Fruit fly (Drosophila melanogaster) whole organism, embryonic: ENCODE results near the gene Peritrophin-15a.

Experiments used
- Atf3 ChIP-seq: fragments of 200-800 bp; sonication (Bioruptor generic); optimal IDR thresholded peaks from 3 replicates; lab custom pipeline; 2016; ENCODE audit warnings: missing biosample characterization, missing genetic modification characterization
- CG11456 ChIP-seq: fragments of 200-800 bp; sonication (Bioruptor generic); IDR thresholded peaks from 3 replicates; pipeline ENCODE4 v1.3.6; 2022; ENCODE audit warnings: missing biosample characterization, missing genetic modification characterization
- CG11695 ChIP-seq: fragments of 200-800 bp; sonication (Bioruptor generic); IDR thresholded peaks from 3 replicates; pipeline ENCODE4 v1.3.6; 2022; ENCODE audit warnings: missing biosample characterization, missing genetic modification characterization
- CG13775 ChIP-seq: fragments of 200-800 bp; sonication (Bioruptor generic); optimal IDR thresholded peaks from 3 replicates; lab custom pipeline; 2017; ENCODE audit warnings: missing biosample characterization, mild to moderate bottlenecking, missing genetic modification characterization
- CG14710 ChIP-seq: fragments of 200-800 bp; sonication (Bioruptor generic); optimal IDR thresholded peaks from 3 replicates; lab custom pipeline; 2019; ENCODE audit warnings: missing biosample characterization, mild to moderate bottlenecking, missing genetic modification characterization, moderate library complexity
- CG16813 ChIP-seq: fragments of 200-800 bp; sonication (Bioruptor generic); IDR thresholded peaks from 3 replicates; pipeline ENCODE4 v1.3.6; 2022; ENCODE audit warnings: missing biosample characterization, missing genetic modification characterization; ENCODE audit not compliant: partially characterized antibody
- CG16815 ChIP-seq: fragments of 200-800 bp; sonication (Bioruptor generic); optimal IDR thresholded peaks from 3 replicates; lab custom pipeline; 2017; ENCODE audit warnings: missing biosample characterization, mild to moderate bottlenecking, missing genetic modification characterization
- CG17912 ChIP-seq: fragments of 200-800 bp; sonication (Bioruptor generic); optimal IDR thresholded peaks from 2 replicates; lab custom pipeline; 2018; ENCODE audit warnings: missing biosample characterization, mild to moderate bottlenecking, missing genetic modification characterization
- CG18262 ChIP-seq: fragments of 200-800 bp; optimal IDR thresholded peaks from 3 replicates; lab custom pipeline; 2019; ENCODE audit warnings: missing biosample characterization, mild to moderate bottlenecking, missing genetic modification characterization, moderate library complexity
- CG30403 ChIP-seq: fragments of 200-800 bp; sonication (Bioruptor generic); optimal IDR thresholded peaks from 3 replicates; lab custom pipeline; 2016; ENCODE audit warnings: missing biosample characterization, missing genetic modification characterization
- CG31224 ChIP-seq: fragments of 200-800 bp; sonication (Bioruptor generic); IDR thresholded peaks from 2 replicates; pipeline ENCODE4 v1.3.6; 2022; ENCODE audit warnings: missing biosample characterization, missing genetic modification characterization
- CG31365 ChIP-seq: fragments of 200-800 bp; sonication (Bioruptor generic); optimal IDR thresholded peaks from 2 replicates; lab custom pipeline; 2018; ENCODE audit warnings: missing biosample characterization, mild to moderate bottlenecking, missing genetic modification characterization
- CG34224 ChIP-seq: fragments of 200-800 bp; sonication (Bioruptor generic); IDR thresholded peaks from 3 replicates; pipeline ENCODE4 v1.3.6; 2022; ENCODE audit warnings: missing biosample characterization, missing genetic modification characterization; ENCODE audit not compliant: partially characterized antibody
- CG34376 ChIP-seq: fragments of 200-800 bp; sonication (Bioruptor generic); optimal IDR thresholded peaks from 2 replicates; lab custom pipeline; 2018; ENCODE audit warnings: missing biosample characterization, mild to moderate bottlenecking, missing genetic modification characterization
- CG43689 ChIP-seq: fragments of 200-800 bp; sonication (Bioruptor generic); IDR thresholded peaks from 2 replicates; pipeline ENCODE4 v1.3.6; 2022; ENCODE audit warnings: missing biosample characterization, missing genetic modification characterization
- CG4617 ChIP-seq: fragments of 200-800 bp; sonication (Bioruptor generic); optimal IDR thresholded peaks from 3 replicates; lab custom pipeline; 2016; ENCODE audit warnings: missing biosample characterization, missing genetic modification characterization, borderline replicate concordance
- CG5953 ChIP-seq: fragments of 200-800 bp; sonication (Bioruptor generic); IDR thresholded peaks from 2 replicates; pipeline ENCODE4 v1.3.6; 2022; ENCODE audit warnings: missing biosample characterization, missing genetic modification characterization
- CG8281 ChIP-seq: fragments of 200-800 bp; sonication (Bioruptor generic); optimal IDR thresholded peaks from 2 replicates; lab custom pipeline; 2018; ENCODE audit warnings: missing biosample characterization, mild to moderate bottlenecking, missing genetic modification characterization, moderate library complexity
- CG9817 ChIP-seq: fragments of 200-800 bp; sonication (Bioruptor generic); optimal IDR thresholded peaks from 2 replicates; lab custom pipeline; 2018; ENCODE audit warnings: missing biosample characterization, mild to moderate bottlenecking, missing genetic modification characterization, moderate library complexity
- CG9932 ChIP-seq: fragments of 200-800 bp; sonication (Bioruptor generic); IDR thresholded peaks from 2 replicates; pipeline ENCODE4 v1.3.6; 2022; ENCODE audit warnings: missing biosample characterization, missing genetic modification characterization
- H2.0 ChIP-seq: fragments of 200-800 bp; sonication (Bioruptor generic); IDR thresholded peaks from 2 replicates; pipeline ENCODE4 v1.3.6; 2022; ENCODE audit warnings: missing biosample characterization, missing genetic modification characterization
- HLHmδ ChIP-seq: fragments of 200-800 bp; sonication (Bioruptor generic); optimal IDR thresholded peaks from 2 replicates; lab custom pipeline; 2018; ENCODE audit warnings: missing biosample characterization, mild to moderate bottlenecking, missing genetic modification characterization, moderate library complexity
- HmgD ChIP-seq: fragments of 200-800 bp; sonication (Bioruptor generic); optimal IDR thresholded peaks from 3 replicates; lab custom pipeline; 2016; ENCODE audit warnings: missing biosample characterization, missing genetic modification characterization
- Kr ChIP-seq: fragments of 200-800 bp; sonication (Bioruptor generic); optimal IDR thresholded peaks from 2 replicates; lab custom pipeline; 2017; ENCODE audit warnings: missing biosample characterization, mild to moderate bottlenecking, missing genetic modification characterization
- Myb ChIP-seq: fragments of 200-800 bp; sonication (Bioruptor generic); optimal IDR thresholded peaks from 2 replicates; lab custom pipeline; 2016; ENCODE audit warnings: missing biosample characterization, missing genetic modification characterization
- Ravus ChIP-seq: fragments of 200-800 bp; sonication (Bioruptor generic); IDR thresholded peaks from 2 replicates; pipeline ENCODE4 v1.3.6; 2022; ENCODE audit warnings: missing biosample characterization, missing genetic modification characterization
- Rfx ChIP-seq: fragments of 200-800 bp; sonication (Bioruptor generic); IDR thresholded peaks from 2 replicates; pipeline ENCODE4 v1.3.6; 2022; ENCODE audit warnings: missing biosample characterization, missing genetic modification characterization
- Sry-β ChIP-seq: fragments of 200-800 bp; sonication (Bioruptor generic); optimal IDR thresholded peaks from 2 replicates; lab custom pipeline; 2018; ENCODE audit warnings: missing biosample characterization, mild to moderate bottlenecking, missing genetic modification characterization, moderate library complexity
- Xbp1 ChIP-seq: fragments of 200-800 bp; sonication (Bioruptor generic); optimal IDR thresholded peaks from 3 replicates; lab custom pipeline; 2016; ENCODE audit warnings: missing biosample characterization, mild to moderate bottlenecking, missing genetic modification characterization
- YL-1 ChIP-seq: fragments of 200-800 bp; sonication (Bioruptor generic); optimal IDR thresholded peaks from 3 replicates; lab custom pipeline; 2017; ENCODE audit warnings: missing biosample characterization, mild to moderate bottlenecking, missing genetic modification characterization
- al ChIP-seq: fragments of 200-800 bp; sonication (Bioruptor generic); IDR thresholded peaks from 2 replicates; pipeline ENCODE4 v1.3.6; 2022; ENCODE audit warnings: missing biosample characterization, missing genetic modification characterization
- az2 ChIP-seq: fragments of 200-800 bp; sonication (Bioruptor generic); optimal IDR thresholded peaks from 3 replicates; lab custom pipeline; 2016; ENCODE audit warnings: missing biosample characterization, missing genetic modification characterization
- chinmo ChIP-seq: fragments of 200-800 bp; sonication (Bioruptor generic); IDR thresholded peaks from 4 replicates; pipeline ENCODE4 v1.3.6; 2022; ENCODE audit warnings: missing biosample characterization, missing genetic modification characterization; ENCODE audit not compliant: partially characterized antibody
- dan ChIP-seq: fragments of 200-800 bp; sonication (Bioruptor generic); IDR thresholded peaks from 2 replicates; pipeline ENCODE4 v1.3.6; 2022; ENCODE audit warnings: missing biosample characterization, missing genetic modification characterization
- dpn ChIP-seq, 2 experiments: fragments of 200-800 bp; sonication (Bioruptor generic); optimal IDR thresholded peaks; 3 replicates each; lab custom pipeline; 2016; ENCODE audit warnings: missing biosample characterization in 2 of 2, missing genetic modification characterization in 2 of 2
- fd102C ChIP-seq: fragments of 200-800 bp; sonication (Bioruptor generic); optimal IDR thresholded peaks from 2 replicates; lab custom pipeline; 2018; ENCODE audit warnings: missing biosample characterization, mild to moderate bottlenecking, missing genetic modification characterization, moderate library complexity
- fru ChIP-seq: fragments of >200 bp; optimal IDR thresholded peaks from 2 replicates; lab custom pipeline; 2017
- lbe ChIP-seq: fragments of 200-800 bp; sonication (Bioruptor generic); optimal IDR thresholded peaks from 2 replicates; lab custom pipeline; 2016; ENCODE audit warnings: missing biosample characterization, mild to moderate bottlenecking, missing genetic modification characterization
- lola ChIP-seq, 3 experiments: fragments of >200 bp in 2 of 3; fragments of 200-800 bp in 1 of 3; sonication (Bioruptor generic) in 1 of 3; optimal IDR thresholded peaks; 2 replicates each; lab custom pipeline; 2017 to 2019; ENCODE audit warnings: missing biosample characterization in 3 of 3, missing genetic modification characterization in 3 of 3, mild to moderate bottlenecking in 1 of 3, moderate library complexity in 1 of 3
- luna ChIP-seq: fragments of 200-800 bp; sonication (Bioruptor generic); optimal IDR thresholded peaks from 2 replicates; lab custom pipeline; 2016; ENCODE audit warnings: missing biosample characterization, missing genetic modification characterization
- oc ChIP-seq: fragments of 200-800 bp; sonication (Bioruptor generic); optimal IDR thresholded peaks from 2 replicates; lab custom pipeline; 2018; ENCODE audit warnings: missing biosample characterization, mild to moderate bottlenecking, missing genetic modification characterization, moderate library complexity
- pum ChIP-seq: fragments of 200-800 bp; sonication (Bioruptor generic); optimal IDR thresholded peaks from 2 replicates; lab custom pipeline; 2016; ENCODE audit warnings: missing biosample characterization, missing genetic modification characterization
- rib ChIP-seq: fragments of 200-800 bp; sonication (Bioruptor generic); IDR thresholded peaks from 2 replicates; pipeline ENCODE4 v1.3.6; 2022; ENCODE audit warnings: missing biosample characterization, missing genetic modification characterization
- so ChIP-seq: fragments of 200-800 bp; sonication (Bioruptor generic); IDR thresholded peaks from 3 replicates; pipeline ENCODE4 v1.3.6; 2022; ENCODE audit warnings: missing biosample characterization, missing genetic modification characterization
- ssp ChIP-seq: fragments of 200-800 bp; sonication (Bioruptor generic); IDR thresholded peaks from 2 replicates; pipeline ENCODE4 v1.3.6; 2022; ENCODE audit warnings: missing biosample characterization, missing genetic modification characterization
- tap ChIP-seq: fragments of 200-800 bp; optimal IDR thresholded peaks from 3 replicates; lab custom pipeline; 2019; ENCODE audit warnings: missing biosample characterization, mild to moderate bottlenecking, missing genetic modification characterization, moderate library complexity
- tll ChIP-seq, 2 experiments: fragments of 200-800 bp in 1 of 2; fragments of >200 bp in 1 of 2; sonication (Bioruptor generic) in 1 of 2; optimal IDR thresholded peaks; 2 replicates each; lab custom pipeline; 2017 to 2019; ENCODE audit warnings: missing biosample characterization in 2 of 2, missing genetic modification characterization in 2 of 2, mild to moderate bottlenecking in 1 of 2, moderate library complexity in 1 of 2
- zen ChIP-seq: fragments of 200-800 bp; sonication (Bioruptor generic); optimal IDR thresholded peaks from 3 replicates; lab custom pipeline; 2018; ENCODE audit warnings: missing biosample characterization, mild to moderate bottlenecking, missing genetic modification characterization, moderate library complexity

The Peritrophin-15a gene

dm6 chr2L:8414887-8415883 is 19.3 kb upstream of the Peritrophin-15a start, which contains the start of the genes CG13398 and Akap200 (continued):
- TF ChIP-seq Atf3 (GFP tag; lab: Kevin White, UChicago) (no peak), CG17912 (GFP tag; lab: Kevin White, UChicago) (peak; percentile 24), CG9817 (peak; percentile 33), oc (no peak), az2 (GFP tag; lab: Kevin White, UChicago) (peak; percentile 17), CG11695 (no peak), CG43689 (no peak), zen (tag; lab: Kevin White, UChicago) (peak; percentile 19), CG18262 (tag; lab: Kevin White, UChicago) (peak; percentile 46), al (GFP tag; lab: Robert Waterston, UW) (no peak), CG4617 (GFP tag; lab: Kevin White, UChicago) (peak; percentile 72), H2.0 (GFP tag; lab: Robert Waterston, UW) (no peak), CG31365 (tag; lab: Kevin White, UChicago) (no peak), CG34224 (no peak), Rfx (GFP tag; lab: Robert Waterston, UW) (no peak), pum (no peak), CG13775 (GFP tag; lab: Kevin White, UChicago) (peak; percentile 59), fru (lab: Kevin White, UChicago) (no peak), fd102C (GFP tag; lab: Kevin White, UChicago) (no peak), CG31224 (GFP tag; lab: Robert Waterston, UW) (0 out of 2 replicates have a peak, but pooled peaks have one; percentile 28), CG8281 (tag; lab: Kevin White, UChicago) (no peak), CG16813 (GFP tag; lab: Robert Waterston, UW) (no peak), CG16815 (GFP tag; lab: Kevin White, UChicago) (peak; percentile 33), lbe (no peak), ssp (peak; percentile 36; the same call in 1 of the 2 replicates), CG14710 (tag; lab: Kevin White, UChicago) (peak; percentile 66), CG9932 (GFP tag; lab: Robert Waterston, UW) (peak; percentile 55), CG30403 (GFP tag; lab: Kevin White, UChicago) (peak; percentile 50), YL-1 (GFP tag; lab: Kevin White, UChicago) (peak; percentile 17), CG11456 (GFP tag; lab: Robert Waterston, UW) (peak; percentile 54; the same call in 1 of the 3 replicates), dpn (GFP tag; optimal IDR thresholded peaks at IDR 0.05; lab: Kevin White, UChicago) (peak in 1 of 2 experiments; percentile 9), Xbp1 (GFP tag; lab: Kevin White, UChicago) (peak; percentile 39), tll (GFP tag; optimal IDR thresholded peaks at IDR 0.05; lab: Kevin White, UChicago) (no peak), HLHmδ (peak; percentile 67), Myb (peak; percentile 81), CG34376 (no peak), Sry-β (peak; percentile 90), Kr (peak; percentile 12), Ravus (GFP tag; lab: Robert Waterston, UW) (no peak), so (GFP tag; lab: Robert Waterston, UW) (no peak), HmgD (GFP tag; lab: Kevin White, UChicago) (no peak), dan (GFP tag; lab: Robert Waterston, UW) (no peak), lola (GFP tag; optimal IDR thresholded peaks at IDR 0.05; lab: Kevin White, UChicago) (peak in 1 of 3 experiments; percentile 50), tap (no peak), CG5953 (GFP tag; lab: Robert Waterston, UW) (0 out of 2 replicates have a peak, but pooled peaks have one; percentile 29), rib (no peak), chinmo (no peak), luna (GFP tag; lab: Kevin White, UChicago) (no peak)
